Worm (Caenorhabditis elegans) whole organism, L3 larva: ENCODE measurements around the gene D2096.6.

ENCODE experiments used
- ceh-28 ChIP-seq: fragments of 150-350 bp; optimal IDR thresholded peaks from 2 replicates; lab custom pipeline; 2014; ENCODE audit warnings: missing biosample characterization, missing genetic modification reagents, missing genetic modification characterization
- nhr-28 ChIP-seq: fragments of 150-350 bp; optimal IDR thresholded peaks from 2 replicates; lab custom pipeline; 2014; ENCODE audit warnings: missing biosample characterization, missing genetic modification characterization
- sea-2 ChIP-seq: fragments of 150-350 bp; sonication (generic microtip); optimal IDR thresholded peaks from 4 replicates; lab custom pipeline; 2014; ENCODE audit warnings: missing biosample characterization, missing genetic modification reagents, missing genetic modification characterization

ce11 chrIV:8367887-8368286 lies 1.1 kb downstream of the D2096.6 start:
- no peak for TF ChIP-seq sea-2 (GFP tag; lab: Kevin White, UChicago)
- TF ChIP-seq ceh-28 (tag; lab: Kevin White, UChicago), result no peak
- no peak for TF ChIP-seq nhr-28
